Worm (Caenorhabditis elegans) whole organism, L4 larva: ENCODE results near the gene nhr-132.

Source experiments
- hif-1 ChIP-seq, 2 experiments: sonication (generic microtip); optimal IDR thresholded peaks; 2 replicates each; lab custom pipeline; 2016 to 2017; ENCODE audit warnings: missing compliant biosample characterization in 2 of 2, missing genetic modification characterization in 2 of 2, missing genetic modification reagents in 2 of 2, missing genotype in 2 of 2, mild to moderate bottlenecking in 1 of 2
- lsy-2 ChIP-seq, 2 experiments: fragments of 150-350 bp in 1 of 2; sonication (generic microtip) in 1 of 2; optimal IDR thresholded peaks; 2 replicates each; lab custom pipeline; 2014 to 2017; ENCODE audit warnings: missing biosample characterization in 2 of 2, missing genetic modification characterization in 2 of 2

DNA sequence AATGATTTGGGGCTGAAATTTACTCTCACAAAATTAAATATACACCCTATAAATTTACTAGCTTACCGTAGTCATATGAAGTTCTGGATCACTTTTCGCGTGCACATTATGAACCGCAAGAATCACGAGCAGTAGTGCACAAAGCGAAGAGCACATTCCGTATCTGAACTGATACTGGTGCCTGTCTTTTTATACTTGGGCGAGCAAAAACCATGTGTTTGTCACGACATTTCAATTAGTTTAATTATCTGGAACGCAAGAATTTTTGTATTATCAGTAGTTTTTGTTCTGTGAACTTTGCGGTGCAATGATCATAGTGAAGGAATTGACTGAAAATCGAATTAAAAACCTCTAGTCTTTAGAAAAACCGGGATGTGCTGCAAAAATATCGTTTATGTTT, 10.2 kb upstream of the nhr-132 start, which contains the start of gene lipl-3:
- TF ChIP-seq hif-1 (tag; optimal IDR thresholded peaks at IDR 0.05; lab: Kevin White, UChicago) (no peak), lsy-2 (tag; optimal IDR thresholded peaks at IDR 0.05; lab: Kevin White, UChicago) (no peak)
